Fruit fly (Drosophila melanogaster): ENCODE results near the gene dtn.

dtn gene

dm6 chrX:6224225-6225190 is 939 bp upstream of the dtn start, which contains the start of gene sqh:
Gene sqh (minus strand): TSS chrX:6225140.
- TF ChIP-seq CG34367 (tag; optimal IDR thresholded peaks at IDR 0.05) (peak; percentile 75), CG14655 (GFP tag; optimal IDR thresholded peaks at IDR 0.05) (peak; percentile 87), CG8301 (tag; optimal IDR thresholded peaks at IDR 0.05) (peak; percentile 82), CG4496 (GFP tag; IDR thresholded peaks at IDR 0.05) (peak; percentile 94), CG13204 (GFP tag; optimal IDR thresholded peaks at IDR 0.05) (no peak), Snoo (tag; optimal IDR thresholded peaks at IDR 0.05) (peak; percentile 85), CG12605 (GFP tag; IDR thresholded peaks at IDR 0.05) (peak; percentile 76), Ets98B (GFP tag; IDR thresholded peaks at IDR 0.05) (peak; percentile 91), Pif1A (GFP tag; optimal IDR thresholded peaks at IDR 0.05) (peak; percentile 84), Pif1B (GFP tag; optimal IDR thresholded peaks at IDR 0.05) (peak; percentile 87), D1 (tag; optimal IDR thresholded peaks at IDR 0.05) (no peak), rn (GFP tag; IDR thresholded peaks at IDR 0.05) (peak; percentile 78), CG10348 (GFP tag; IDR thresholded peaks at IDR 0.05) (peak; percentile 80), EcR (GFP tag; optimal IDR thresholded peaks at IDR 0.05) (peak; percentile 94), CG15710 (tag; optimal IDR thresholded peaks at IDR 0.05) (peak; percentile 86), CG32121 (GFP tag; IDR thresholded peaks at IDR 0.05) (peak; percentile 95), CG9948 (tag; optimal IDR thresholded peaks at IDR 0.05) (peak; percentile 82), gl (tag; optimal IDR thresholded peaks at IDR 0.05) (peak; percentile 66), CG17806 (tag; optimal IDR thresholded peaks at IDR 0.05) (peak; percentile 66), CG8159 (tag; optimal IDR thresholded peaks at IDR 0.05) (peak; percentile 81), fd96Ca (GFP tag; IDR thresholded peaks at IDR 0.05) (peak; percentile 96)

- TF ChIP-seq CG8301 (tag; optimal IDR thresholded peaks at IDR 0.05) (no peak), CG12605 (GFP tag; IDR thresholded peaks at IDR 0.05) (no peak), gl (tag; optimal IDR thresholded peaks at IDR 0.05) (no peak), CG13204 (GFP tag; optimal IDR thresholded peaks at IDR 0.05) (no peak), CG9948 (tag; optimal IDR thresholded peaks at IDR 0.05) (no peak), rn (GFP tag; IDR thresholded peaks at IDR 0.05) (no peak), CG15710 (tag; optimal IDR thresholded peaks at IDR 0.05) (no peak), CG34367 (tag; optimal IDR thresholded peaks at IDR 0.05) (no peak), Pif1A (GFP tag; optimal IDR thresholded peaks at IDR 0.05) (no peak), fd96Ca (GFP tag; IDR thresholded peaks at IDR 0.05) (no peak), CG17806 (tag; optimal IDR thresholded peaks at IDR 0.05) (no peak), CG4496 (GFP tag; IDR thresholded peaks at IDR 0.05) (no peak), Snoo (tag; optimal IDR thresholded peaks at IDR 0.05) (no peak), CG8159 (tag; optimal IDR thresholded peaks at IDR 0.05) (no peak), Ets98B (GFP tag; IDR thresholded peaks at IDR 0.05) (no peak), CG14655 (GFP tag; optimal IDR thresholded peaks at IDR 0.05) (no peak), EcR (GFP tag; optimal IDR thresholded peaks at IDR 0.05) (no peak)
Observed at dm6 chrX:6231764-6232163, 6.3 kb downstream of the dtn start.

dm6 chrX:6237015-6237414 is 11.6 kb downstream of the dtn start, which contains the start of gene CG14445:
Gene CG14445 (plus strand): TSS chrX:6237315.
- TF ChIP-seq Pif1A (GFP tag; optimal IDR thresholded peaks at IDR 0.05) = no peak
- TF ChIP-seq fd96Ca (GFP tag; IDR thresholded peaks at IDR 0.05) = no peak
- no peak for TF ChIP-seq CG15710 (tag; optimal IDR thresholded peaks at IDR 0.05)
- TF ChIP-seq CG12605 (GFP tag; IDR thresholded peaks at IDR 0.05) = no peak

- TF ChIP-seq CG4496 (GFP tag; IDR thresholded peaks at IDR 0.05) (no peak), Ets98B (GFP tag; IDR thresholded peaks at IDR 0.05) (no peak), CG34367 (tag; optimal IDR thresholded peaks at IDR 0.05) (no peak), gl (tag; optimal IDR thresholded peaks at IDR 0.05) (no peak)
Observed at dm6 chrX:6252897-6253540, 27.6 kb downstream of the dtn start.

- TF ChIP-seq EcR (GFP tag; optimal IDR thresholded peaks at IDR 0.05) (no peak), Ets98B (GFP tag; IDR thresholded peaks at IDR 0.05) (no peak), CG4496 (GFP tag; IDR thresholded peaks at IDR 0.05) (no peak), CG9948 (tag; optimal IDR thresholded peaks at IDR 0.05) (no peak), CG32121 (GFP tag; IDR thresholded peaks at IDR 0.05) (no peak), CG14655 (GFP tag; optimal IDR thresholded peaks at IDR 0.05) (no peak), CG13204 (GFP tag; optimal IDR thresholded peaks at IDR 0.05) (no peak), CG17806 (tag; optimal IDR thresholded peaks at IDR 0.05) (no peak), CG12605 (GFP tag; IDR thresholded peaks at IDR 0.05) (no peak), gl (tag; optimal IDR thresholded peaks at IDR 0.05) (no peak), CG15710 (tag; optimal IDR thresholded peaks at IDR 0.05) (no peak), Pif1A (GFP tag; optimal IDR thresholded peaks at IDR 0.05) (no peak), CG10348 (GFP tag; IDR thresholded peaks at IDR 0.05) (no peak), Pif1B (GFP tag; optimal IDR thresholded peaks at IDR 0.05) (no peak), fd96Ca (GFP tag; IDR thresholded peaks at IDR 0.05) (no peak), D1 (tag; optimal IDR thresholded peaks at IDR 0.05) (no peak)
Observed at dm6 chrX:6253701-6254100, 28.3 kb downstream of the dtn start.

Data from whole organism, pupa.